Fruit fly (Drosophila melanogaster): ENCODE results near the gene CG7091.

- TF ChIP-seq CG9797 (GFP tag; optimal IDR thresholded peaks at IDR 0.05) (no peak), CG3995 (GFP tag; optimal IDR thresholded peaks at IDR 0.05) (no peak), Hr3 (GFP tag; optimal IDR thresholded peaks at IDR 0.05) (no peak), pfk (GFP tag; optimal IDR thresholded peaks at IDR 0.05) (no peak), CG17328 (GFP tag; IDR thresholded peaks at IDR 0.05) (no peak), Awh (GFP tag; IDR thresholded peaks at IDR 0.05) (no peak), Abd-B (GFP tag; optimal IDR thresholded peaks at IDR 0.05) (no peak), trh (GFP tag; optimal IDR thresholded peaks at IDR 0.05) (no peak), slou (GFP tag; optimal IDR thresholded peaks at IDR 0.05) (no peak), CG13296 (GFP tag; optimal IDR thresholded peaks at IDR 0.05) (no peak)
Observed at dm6 chr3R:12993018-12993417, 15.2 kb downstream of the CG7091 start, which contains the start of gene yellow-f.
